1 fruit fly cellular context compared by ENCODE assay signal in genomic region chr3L:772193-772592, dm6.
TF ChIP-seq lines count a peak whose summit lies in the region.

No protein-coding gene starts in this region.

TF ChIP-seq in whole organism, embryonic, 481 proteins besides CTCF, POLR2A, EP300 and RAD21 (continued from another document and continues in another):
- TF ChIP-seq ind (GFP tag; optimal IDR thresholded peaks at IDR 0.05; lab: Kevin White, UChicago), result peak; percentile 5
- TF ChIP-seq fd64A (GFP tag; optimal IDR thresholded peaks at IDR 0.05; lab: Kevin White, UChicago), result peak; percentile 43
- TF ChIP-seq cato (GFP tag; optimal IDR thresholded peaks at IDR 0.05; lab: Kevin White, UChicago; ENCODE audit: borderline replicate concordance), result no peak
- TF ChIP-seq sisA (GFP tag; IDR thresholded peaks at IDR 0.05; lab: Robert Waterston, UW), result peak; percentile 59; the same call in 1 of the 2 replicates
- TF ChIP-seq dati (GFP tag; IDR thresholded peaks at IDR 0.05; lab: Robert Waterston, UW), result no peak
- peak; percentile 41 for TF ChIP-seq tap (tag; optimal IDR thresholded peaks at IDR 0.05; lab: Kevin White, UChicago)
- TF ChIP-seq ham (GFP tag; IDR thresholded peaks at IDR 0.05; lab: Robert Waterston, UW), result no peak
- no peak for TF ChIP-seq CG9727 (GFP tag; optimal IDR thresholded peaks at IDR 0.05; lab: Kevin White, UChicago)
- no peak for TF ChIP-seq mirr (GFP tag; optimal IDR thresholded peaks at IDR 0.05; lab: Kevin White, UChicago)
- TF ChIP-seq Atf-2 (GFP tag; optimal IDR thresholded peaks at IDR 0.05; lab: Kevin White, UChicago), result peak; percentile 8
- no peak for TF ChIP-seq Sin3A (optimal IDR thresholded peaks at IDR 0.05; lab: Kevin White, UChicago)
- TF ChIP-seq shn (GFP tag; optimal IDR thresholded peaks at IDR 0.05; lab: Kevin White, UChicago), result peak; percentile 2
- no peak for TF ChIP-seq crc (GFP tag; optimal IDR thresholded peaks at IDR 0.05; lab: Kevin White, UChicago)
- TF ChIP-seq CG2875 (GFP tag; optimal IDR thresholded peaks at IDR 0.05; lab: Kevin White, UChicago), result peak; percentile 20
- peak; percentile 19 for TF ChIP-seq CG18599 (GFP tag; optimal IDR thresholded peaks at IDR 0.05; lab: Kevin White, UChicago)
- no peak for TF ChIP-seq CG11398 (GFP tag; optimal IDR thresholded peaks at IDR 0.05; lab: Kevin White, UChicago)
- peak; percentile 29; the same call in 1 of the 2 replicates for TF ChIP-seq onecut (GFP tag; IDR thresholded peaks at IDR 0.05; lab: Robert Waterston, UW)
- TF ChIP-seq Xbp1 (GFP tag; optimal IDR thresholded peaks at IDR 0.05; lab: Kevin White, UChicago), result peak; percentile 41
- TF ChIP-seq CG13296 (GFP tag; optimal IDR thresholded peaks at IDR 0.05; lab: Kevin White, UChicago), result no peak
- TF ChIP-seq CG2202 (tag; optimal IDR thresholded peaks at IDR 0.05; lab: Kevin White, UChicago), result peak; percentile 42
- peak; percentile 35 for TF ChIP-seq Chrac-16 (GFP tag; optimal IDR thresholded peaks at IDR 0.05; lab: Kevin White, UChicago)
- TF ChIP-seq Ets97D (GFP tag; optimal IDR thresholded peaks at IDR 0.05; lab: Kevin White, UChicago), result no peak
- TF ChIP-seq gem (tag; optimal IDR thresholded peaks at IDR 0.05; lab: Kevin White, UChicago), result peak; percentile 64
- TF ChIP-seq dpn (GFP tag; optimal IDR thresholded peaks at IDR 0.05; lab: Kevin White, UChicago), result peak in 1 of 2 experiments; percentile 39
- no peak for TF ChIP-seq Doc2 (GFP tag; IDR thresholded peaks at IDR 0.05; lab: Robert Waterston, UW)
- TF ChIP-seq CG10959 (GFP tag; IDR thresholded peaks at IDR 0.05; lab: Robert Waterston, UW), result 0 out of 2 replicates have a peak, but pooled peaks have one; percentile 35
- no peak for TF ChIP-seq CG17612 (GFP tag; IDR thresholded peaks at IDR 0.05; lab: Robert Waterston, UW)
- no peak for TF ChIP-seq CG9932 (GFP tag; IDR thresholded peaks at IDR 0.05; lab: Robert Waterston, UW)
- TF ChIP-seq CG18011 (GFP tag; optimal IDR thresholded peaks at IDR 0.05; lab: Kevin White, UChicago), result no peak
- peak; percentile 53 for TF ChIP-seq CG17829 (tag; optimal IDR thresholded peaks at IDR 0.05; lab: Kevin White, UChicago)
- TF ChIP-seq Dbx (GFP tag; IDR thresholded peaks at IDR 0.05; lab: Robert Waterston, UW), result no peak
- no peak for TF ChIP-seq HmgZ (tag; optimal IDR thresholded peaks at IDR 0.05; lab: Kevin White, UChicago)
- no peak for TF ChIP-seq Hmx (GFP tag; optimal IDR thresholded peaks at IDR 0.05; lab: Kevin White, UChicago)
- TF ChIP-seq caup (GFP tag; optimal IDR thresholded peaks at IDR 0.05; lab: Kevin White, UChicago; ENCODE audit: severe bottlenecking), result no peak
- no peak for TF ChIP-seq Oaz (GFP tag; IDR thresholded peaks at IDR 0.05; lab: Robert Waterston, UW)
- TF ChIP-seq en (GFP tag; optimal IDR thresholded peaks at IDR 0.05; lab: Kevin White, UChicago), result no peak
- no peak for TF ChIP-seq bab2 (GFP tag; optimal IDR thresholded peaks at IDR 0.05; lab: Kevin White, UChicago)
- TF ChIP-seq Nf-YC (tag; optimal IDR thresholded peaks at IDR 0.05; lab: Kevin White, UChicago), result no peak
- TF ChIP-seq pfk (GFP tag; optimal IDR thresholded peaks at IDR 0.05; lab: Kevin White, UChicago), result no peak
- no peak for TF ChIP-seq prd (optimal IDR thresholded peaks at IDR 0.05; lab: Kevin White, UChicago)
- TF ChIP-seq prd (GFP tag; IDR thresholded peaks at IDR 0.05; lab: Robert Waterston, UW), result peak; percentile 71; the same call in 2 of the 3 replicates
- TF ChIP-seq CG10147 (GFP tag; optimal IDR thresholded peaks at IDR 0.05; lab: Kevin White, UChicago), result no peak
- TF ChIP-seq p53 (GFP tag; optimal IDR thresholded peaks at IDR 0.05; lab: Kevin White, UChicago), result no peak
- no peak for TF ChIP-seq CG2199 (GFP tag; IDR thresholded peaks at IDR 0.05; lab: Robert Waterston, UW)
- no peak; the same call in 1 of the 2 replicates for TF ChIP-seq wor (GFP tag; IDR thresholded peaks at IDR 0.05; lab: Robert Waterston, UW)
- peak; percentile 25; the same call in 1 of the 3 replicates for TF ChIP-seq CG11695 (GFP tag; IDR thresholded peaks at IDR 0.05; lab: Robert Waterston, UW)
- TF ChIP-seq CG16863 (GFP tag; optimal IDR thresholded peaks at IDR 0.05; lab: Kevin White, UChicago), result peak; percentile 26
- peak; percentile 10 for TF ChIP-seq slp2 (GFP tag; optimal IDR thresholded peaks at IDR 0.05; lab: Kevin White, UChicago)
- TF ChIP-seq H15 (GFP tag; IDR thresholded peaks at IDR 0.05; lab: Robert Waterston, UW), result peak; percentile 67; the same call in 2 of the 3 replicates
- TF ChIP-seq Dref (GFP tag; IDR thresholded peaks at IDR 0.05; lab: Robert Waterston, UW), result no peak
- peak; percentile 9 for TF ChIP-seq CG7556 (GFP tag; optimal IDR thresholded peaks at IDR 0.05; lab: Kevin White, UChicago)
- peak; percentile 26; the same call in 1 of the 2 replicates for TF ChIP-seq stc (GFP tag; IDR thresholded peaks at IDR 0.05; lab: Robert Waterston, UW)
- no peak for TF ChIP-seq usp (GFP tag; optimal IDR thresholded peaks at IDR 0.05; lab: Kevin White, UChicago)
- no peak for TF ChIP-seq pum (GFP tag; optimal IDR thresholded peaks at IDR 0.05; lab: Kevin White, UChicago)
- no peak for TF ChIP-seq CG17912 (GFP tag; optimal IDR thresholded peaks at IDR 0.05; lab: Kevin White, UChicago)
- no peak for TF ChIP-seq dan (GFP tag; IDR thresholded peaks at IDR 0.05; lab: Robert Waterston, UW)
- TF ChIP-seq kay (GFP tag; optimal IDR thresholded peaks at IDR 0.05; lab: Kevin White, UChicago), result no peak
- 0 out of 3 replicates have a peak, but pooled peaks have one; percentile 27 for TF ChIP-seq z (GFP tag; IDR thresholded peaks at IDR 0.05; lab: Robert Waterston, UW)
- TF ChIP-seq CG2120 (GFP tag; optimal IDR thresholded peaks at IDR 0.05; lab: Kevin White, UChicago), result no peak
- TF ChIP-seq gt (GFP tag; IDR thresholded peaks at IDR 0.05; lab: Robert Waterston, UW), result no peak
- peak; percentile 16 for TF ChIP-seq CG16815 (GFP tag; optimal IDR thresholded peaks at IDR 0.05; lab: Kevin White, UChicago)
- TF ChIP-seq CG33213 (GFP tag; optimal IDR thresholded peaks at IDR 0.05; lab: Kevin White, UChicago), result no peak
- no peak for TF ChIP-seq abd-A (tag; optimal IDR thresholded peaks at IDR 0.05; lab: Kevin White, UChicago)
- peak; percentile 69 for TF ChIP-seq row (GFP tag; IDR thresholded peaks at IDR 0.05; lab: Robert Waterston, UW)
- TF ChIP-seq E2f1 (GFP tag; IDR thresholded peaks at IDR 0.05; lab: Robert Waterston, UW), result no peak
- TF ChIP-seq pan (optimal IDR thresholded peaks at IDR 0.05; lab: Kevin White, UChicago), result no peak
- TF ChIP-seq pan (GFP tag; optimal IDR thresholded peaks at IDR 0.05 in 1 of 2, IDR thresholded peaks at IDR 0.05 in 1 of 2), result peak in 1 of 2 experiments; percentile 46
- TF ChIP-seq CG4617 (GFP tag; optimal IDR thresholded peaks at IDR 0.05; lab: Kevin White, UChicago; ENCODE audit: borderline replicate concordance), result no peak
- peak; percentile 47 for TF ChIP-seq Asciz (GFP tag; optimal IDR thresholded peaks at IDR 0.05; lab: Kevin White, UChicago)
- peak; percentile 38 for TF ChIP-seq CG1602 (GFP tag; optimal IDR thresholded peaks at IDR 0.05; lab: Kevin White, UChicago)
- TF ChIP-seq CkIIα-i1 (GFP tag; IDR thresholded peaks at IDR 0.05; lab: Robert Waterston, UW), result no peak
- TF ChIP-seq Dip3 (GFP tag; optimal IDR thresholded peaks at IDR 0.05; lab: Kevin White, UChicago), result no peak
- no peak for TF ChIP-seq CG8359 (GFP tag; optimal IDR thresholded peaks at IDR 0.05; lab: Kevin White, UChicago; ENCODE audit: borderline replicate concordance)
- TF ChIP-seq CG15073 (GFP tag; optimal IDR thresholded peaks at IDR 0.05; lab: Kevin White, UChicago), result no peak
- no peak for TF ChIP-seq CG7786 (GFP tag; optimal IDR thresholded peaks at IDR 0.05; lab: Kevin White, UChicago)
- TF ChIP-seq Fer1 (GFP tag; optimal IDR thresholded peaks at IDR 0.05; lab: Kevin White, UChicago), result no peak
- no peak for TF ChIP-seq cas (GFP tag; IDR thresholded peaks at IDR 0.05; lab: Robert Waterston, UW)
- TF ChIP-seq CG12155 (GFP tag; optimal IDR thresholded peaks at IDR 0.05; lab: Kevin White, UChicago), result no peak
- no peak for TF ChIP-seq sna (GFP tag; IDR thresholded peaks at IDR 0.05; lab: Robert Waterston, UW; ENCODE audit: partially characterized antibody)
- no peak for TF ChIP-seq br (optimal IDR thresholded peaks at IDR 0.05; lab: Kevin White, UChicago)
- no peak for TF ChIP-seq zfh2 (GFP tag; optimal IDR thresholded peaks at IDR 0.05; lab: Kevin White, UChicago)
- 0 out of 3 replicates have a peak, but pooled peaks have one; percentile 29 for TF ChIP-seq CG34422 (GFP tag; IDR thresholded peaks at IDR 0.05; lab: Robert Waterston, UW)
- TF ChIP-seq hkb (optimal IDR thresholded peaks at IDR 0.05; lab: Kevin White, UChicago), result no peak
- TF ChIP-seq hkb (GFP tag; IDR thresholded peaks at IDR 0.05; lab: Robert Waterston, UW), result no peak; the same call in 1 of the 2 replicates
- no peak for TF ChIP-seq unc-4 (GFP tag; IDR thresholded peaks at IDR 0.05; lab: Robert Waterston, UW; ENCODE audit: partially characterized antibody)
- peak; percentile 93 for TF ChIP-seq sens (GFP tag; lab: Kevin White, UChicago)
- TF ChIP-seq CG12659 (GFP tag; optimal IDR thresholded peaks at IDR 0.05; lab: Kevin White, UChicago), result peak; percentile 5
- no peak for TF ChIP-seq CG3065 (GFP tag; optimal IDR thresholded peaks at IDR 0.05; lab: Kevin White, UChicago)
- no peak for TF ChIP-seq CG13123 (GFP tag; optimal IDR thresholded peaks at IDR 0.05; lab: Kevin White, UChicago)
- TF ChIP-seq h (optimal IDR thresholded peaks at IDR 0.05; lab: Kevin White, UChicago), result no peak
- TF ChIP-seq zen (tag; optimal IDR thresholded peaks at IDR 0.05; lab: Kevin White, UChicago), result peak; percentile 16
- peak; percentile 34 for TF ChIP-seq lbe (GFP tag; optimal IDR thresholded peaks at IDR 0.05; lab: Kevin White, UChicago)
- peak; percentile 49 for TF ChIP-seq CG3407 (GFP tag; optimal IDR thresholded peaks at IDR 0.05; lab: Kevin White, UChicago)
- peak; percentile 71 for TF ChIP-seq CG18262 (tag; optimal IDR thresholded peaks at IDR 0.05; lab: Kevin White, UChicago)
- TF ChIP-seq lov (optimal IDR thresholded peaks at IDR 0.05; lab: Kevin White, UChicago), result no peak
- TF ChIP-seq lov (GFP tag; IDR thresholded peaks at IDR 0.05; lab: Robert Waterston, UW), result peak; percentile 62; the same call in 2 of the 3 replicates
- TF ChIP-seq zf30C (GFP tag; optimal IDR thresholded peaks at IDR 0.05; lab: Kevin White, UChicago), result no peak
- TF ChIP-seq Med (GFP tag; lab: Kevin White, UChicago), result peak; percentile 55
- no peak for TF ChIP-seq ato (GFP tag; IDR thresholded peaks at IDR 0.05; lab: Robert Waterston, UW; ENCODE audit: partially characterized antibody)
- no peak for TF ChIP-seq chinmo (GFP tag; IDR thresholded peaks at IDR 0.05; lab: Robert Waterston, UW; ENCODE audit: partially characterized antibody)
- no peak for TF ChIP-seq amos (GFP tag; IDR thresholded peaks at IDR 0.05; lab: Robert Waterston, UW; ENCODE audit: partially characterized antibody)
- 0 out of 2 replicates have a peak, but pooled peaks have one; percentile 28 for TF ChIP-seq CG32532 (GFP tag; IDR thresholded peaks at IDR 0.05; lab: Robert Waterston, UW)
- peak; percentile 36 for TF ChIP-seq Side (GFP tag; optimal IDR thresholded peaks at IDR 0.05; lab: Kevin White, UChicago)
- no peak for TF ChIP-seq luna (GFP tag; optimal IDR thresholded peaks at IDR 0.05; lab: Kevin White, UChicago)
- 0 out of 2 replicates have a peak, but pooled peaks have one; percentile 18 for TF ChIP-seq sens-2 (GFP tag; IDR thresholded peaks at IDR 0.05; lab: Robert Waterston, UW)
- no peak for TF ChIP-seq CG1832 (GFP tag; optimal IDR thresholded peaks at IDR 0.05; lab: Kevin White, UChicago)
- TF ChIP-seq maf-S (GFP tag; optimal IDR thresholded peaks at IDR 0.05; lab: Kevin White, UChicago), result no peak
- no peak for TF ChIP-seq seq (GFP tag; IDR thresholded peaks at IDR 0.05; lab: Robert Waterston, UW)
- TF ChIP-seq MTF-1 (GFP tag; optimal IDR thresholded peaks at IDR 0.05; lab: Kevin White, UChicago; ENCODE audit: borderline replicate concordance), result no peak
- TF ChIP-seq CG12744 (GFP tag; optimal IDR thresholded peaks at IDR 0.05; lab: Kevin White, UChicago), result no peak
- TF ChIP-seq Sry-δ (GFP tag; optimal IDR thresholded peaks at IDR 0.05; lab: Kevin White, UChicago), result no peak
- 0 out of 3 replicates have a peak, but pooled peaks have one; percentile 17 for TF ChIP-seq CG3726 (GFP tag; IDR thresholded peaks at IDR 0.05; lab: Robert Waterston, UW)
- no peak for TF ChIP-seq Six4 (GFP tag; optimal IDR thresholded peaks at IDR 0.05; lab: Kevin White, UChicago)
- no peak for TF ChIP-seq CG9437 (GFP tag; optimal IDR thresholded peaks at IDR 0.05; lab: Kevin White, UChicago)
- 0 out of 3 replicates have a peak, but pooled peaks have one; percentile 20 for TF ChIP-seq Aef1 (GFP tag; IDR thresholded peaks at IDR 0.05; lab: Robert Waterston, UW)
- TF ChIP-seq CG17361 (GFP tag; IDR thresholded peaks at IDR 0.05; lab: Robert Waterston, UW), result peak; percentile 51; the same call in 1 of the 3 replicates
- no peak for TF ChIP-seq odd (GFP tag; optimal IDR thresholded peaks at IDR 0.05; lab: Kevin White, UChicago)
- TF ChIP-seq CG3995 (GFP tag; optimal IDR thresholded peaks at IDR 0.05; lab: Kevin White, UChicago), result no peak
- peak; percentile 39 for TF ChIP-seq CG12391 (tag; optimal IDR thresholded peaks at IDR 0.05; lab: Kevin White, UChicago)
- peak; percentile 22 for TF ChIP-seq CG8290 (GFP tag; optimal IDR thresholded peaks at IDR 0.05; lab: Kevin White, UChicago)
- peak in 1 of 2 experiments; percentile 30 for TF ChIP-seq CG8290 (tag; optimal IDR thresholded peaks at IDR 0.05; lab: Kevin White, UChicago)
- peak; percentile 36 for TF ChIP-seq CG7839 (tag; optimal IDR thresholded peaks at IDR 0.05; lab: Kevin White, UChicago)
- peak; percentile 66 for TF ChIP-seq CG17359 (tag; optimal IDR thresholded peaks at IDR 0.05; lab: Kevin White, UChicago)
- TF ChIP-seq CG7271 (tag; optimal IDR thresholded peaks at IDR 0.05; lab: Kevin White, UChicago), result no peak
- TF ChIP-seq CG34224 (GFP tag; IDR thresholded peaks at IDR 0.05; lab: Robert Waterston, UW; ENCODE audit: partially characterized antibody), result no peak
- peak; percentile 61 for TF ChIP-seq CG17385 (GFP tag; optimal IDR thresholded peaks at IDR 0.05; lab: Kevin White, UChicago)
- no peak for TF ChIP-seq tll (GFP tag; optimal IDR thresholded peaks at IDR 0.05; lab: Kevin White, UChicago)
- no peak for TF ChIP-seq Hand (GFP tag; optimal IDR thresholded peaks at IDR 0.05; lab: Kevin White, UChicago)
- no peak for TF ChIP-seq D (optimal IDR thresholded peaks at IDR 0.05; lab: Kevin White, UChicago)
- TF ChIP-seq D (GFP tag; optimal IDR thresholded peaks at IDR 0.05; lab: Kevin White, UChicago), result peak; percentile 67
- TF ChIP-seq NFAT (GFP tag; IDR thresholded peaks at IDR 0.05; lab: Robert Waterston, UW), result no peak
- TF ChIP-seq CG31224 (GFP tag; IDR thresholded peaks at IDR 0.05; lab: Robert Waterston, UW), result no peak
